Fruit fly (Drosophila melanogaster): Measurements from ENCODE around the gene CG5815.

Gene CG5815

DNA sequence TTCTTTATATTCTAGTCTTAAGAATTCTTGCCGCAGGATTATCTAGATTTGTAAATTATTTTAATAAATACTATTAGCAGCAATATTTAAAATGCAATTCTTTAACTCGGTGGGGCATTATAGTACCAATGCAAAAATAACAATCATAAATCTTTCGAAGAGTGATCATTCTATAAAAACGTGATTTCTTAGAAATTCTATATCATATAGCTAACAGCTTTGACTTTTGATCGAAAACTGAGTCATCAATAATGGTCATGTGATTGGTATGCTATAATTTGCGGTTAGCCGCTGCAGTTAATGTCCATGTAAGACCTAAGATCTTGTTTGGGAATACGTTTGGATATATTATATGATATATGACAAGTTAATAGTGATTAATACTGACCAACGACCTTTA is 50.5 kb downstream of the CG5815 start, which contains the start of gene ppk31:
TSS of gene ppk31 (plus strand) at position 301 of the 400 bp plus-strand sequence.
- TF ChIP-seq Mnt (GFP tag; optimal IDR thresholded peaks at IDR 0.05) (no peak), kay (GFP tag; ENCODE audit: borderline replicate concordance) (no peak), bab1 (GFP tag; optimal IDR thresholded peaks at IDR 0.05) (no peak), CG5204 (GFP tag; optimal IDR thresholded peaks at IDR 0.05) (no peak), ovo (GFP tag; optimal IDR thresholded peaks at IDR 0.05) (no peak), CG14711 (tag; optimal IDR thresholded peaks at IDR 0.05) (no peak), CG7101 (tag; optimal IDR thresholded peaks at IDR 0.05) (no peak), CG11617 (GFP tag; optimal IDR thresholded peaks at IDR 0.05) (no peak), cnc (optimal IDR thresholded peaks at IDR 0.05) (no peak), cic (GFP tag; optimal IDR thresholded peaks at IDR 0.05) (no peak), toe (GFP tag; optimal IDR thresholded peaks at IDR 0.05) (no peak)

All from whole organism, adult.